Worm (Caenorhabditis elegans): ENCODE measurements around the gene agr-1.

DNA sequence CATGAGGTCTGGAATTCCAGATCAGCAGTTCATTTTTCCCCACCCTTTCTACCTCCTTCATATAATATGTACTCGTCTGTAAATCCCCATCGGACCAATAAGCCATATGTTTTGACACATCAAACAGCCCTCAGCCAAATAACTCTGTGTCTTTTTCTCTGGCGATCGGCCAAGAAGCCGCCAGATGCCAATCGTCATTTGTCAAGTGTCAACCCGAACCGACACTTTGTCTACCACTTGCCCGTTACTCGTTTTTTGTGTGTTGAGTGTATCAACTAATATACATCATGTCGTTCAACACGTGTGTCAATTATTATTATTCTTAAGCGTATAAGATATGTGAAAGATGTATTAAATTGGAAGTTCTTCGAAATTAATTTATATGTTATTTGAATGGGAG, 48.3 kb upstream of the agr-1 start:
- TF ChIP-seq ama-1 (optimal IDR thresholded peaks at IDR 0.05) (no peak), hmg-4 (GFP tag; optimal IDR thresholded peaks at IDR 0.05) (no peak), scrt-1 (GFP tag; IDR thresholded peaks at IDR 0.05) (no peak), sea-1 (GFP tag; conservative IDR thresholded peaks at IDR 0.05) (no peak), ceh-13 (GFP tag; optimal IDR thresholded peaks at IDR 0.05) (no peak), pes-1 (GFP tag; IDR thresholded peaks at IDR 0.05) (no peak), F13C5.2 (tag; optimal IDR thresholded peaks at IDR 0.05) (no peak), flt-1 (GFP tag; IDR thresholded peaks at IDR 0.05) (no peak), B0310.2 (tag; optimal IDR thresholded peaks at IDR 0.05) (no peak), tra-4 (tag; optimal IDR thresholded peaks at IDR 0.05) (no peak), hnd-1 (tag; optimal IDR thresholded peaks at IDR 0.05) (no peak), ceh-36 (tag; optimal IDR thresholded peaks at IDR 0.05) (no peak), tbx-37 (GFP tag; conservative IDR thresholded peaks at IDR 0.05) (no peak)

All from whole organism, early embryonic.